Worm (Caenorhabditis elegans): Measurements from ENCODE around the gene W02B12.12.

The W02B12.12 gene

DNA sequence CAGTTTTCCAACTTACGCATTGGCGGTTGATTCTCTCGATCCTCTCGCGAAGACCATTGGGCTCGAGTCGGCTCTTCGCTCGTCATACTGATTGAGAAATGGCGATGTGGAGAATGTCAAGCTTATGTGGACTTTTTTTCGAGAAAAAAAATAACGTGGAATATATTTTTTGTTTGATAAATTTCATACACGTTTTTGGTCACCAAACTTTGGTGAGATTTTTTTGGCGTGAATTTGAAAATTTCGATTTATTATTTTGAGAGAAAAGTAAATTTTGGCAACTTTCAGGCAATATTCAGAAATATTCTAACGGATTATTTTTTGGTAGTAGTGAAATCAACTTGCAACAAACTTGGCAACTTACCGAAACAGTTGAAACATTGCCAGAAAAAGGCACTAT is at the start of gene W02B12.12:
W02B12.12 (minus strand) TSS at position 101 of the 400 bp plus-strand sequence.
- TF ChIP-seq unc-86 (tag; optimal IDR thresholded peaks at IDR 0.05) (no peak), nhr-71 (tag; optimal IDR thresholded peaks at IDR 0.05) (no peak), zag-1 (tag; optimal IDR thresholded peaks at IDR 0.05) (no peak), mef-2 (tag; optimal IDR thresholded peaks at IDR 0.05) (no peak)

DNA sequence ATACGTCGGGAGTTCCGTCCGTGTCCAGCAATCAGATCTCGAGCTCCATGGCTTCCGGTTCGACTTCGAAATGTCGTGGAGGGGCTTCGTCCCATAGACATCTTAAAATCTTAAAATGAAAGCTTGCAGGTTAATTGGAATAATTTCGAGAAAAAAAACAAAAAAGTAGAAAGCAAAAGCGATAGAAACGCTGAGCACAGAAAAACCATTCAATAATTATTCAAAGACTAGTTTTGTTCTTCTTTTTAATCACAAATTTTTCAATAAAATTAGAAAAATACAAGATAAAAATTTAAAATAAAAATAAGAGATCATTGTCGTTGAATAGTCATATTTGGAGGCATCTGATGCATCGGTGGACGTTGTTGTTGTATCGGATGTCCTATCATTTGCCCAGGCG is 48.0 kb upstream of the W02B12.12 start, which contains the start of gene age-1:
age-1 (minus strand) TSS at position 101 of the 400 bp plus-strand sequence.
- TF ChIP-seq nhr-20 (tag; optimal IDR thresholded peaks at IDR 0.05) = no peak
- no peak for TF ChIP-seq nhr-12 (tag; optimal IDR thresholded peaks at IDR 0.05)
- TF ChIP-seq nhr-19 (GFP tag; conservative IDR thresholded peaks at IDR 0.05) = no peak
- no peak for TF ChIP-seq C04F5.9 (tag; optimal IDR thresholded peaks at IDR 0.05)
- TF ChIP-seq unc-62 (GFP tag; optimal IDR thresholded peaks at IDR 0.05) = no peak
- no peak for TF ChIP-seq ztf-4 (tag; optimal IDR thresholded peaks at IDR 0.05)
- no peak for TF ChIP-seq C16A3.4 (tag; optimal IDR thresholded peaks at IDR 0.05)
- TF ChIP-seq ets-5 (GFP tag; IDR thresholded peaks at IDR 0.05) = no peak
- no peak for TF ChIP-seq efl-3 (GFP tag; optimal IDR thresholded peaks at IDR 0.05)
- TF ChIP-seq lin-39 (tag; optimal IDR thresholded peaks at IDR 0.05) = no peak
- no peak for TF ChIP-seq zip-4 (GFP tag; optimal IDR thresholded peaks at IDR 0.05)
- TF ChIP-seq egl-27 (tag; optimal IDR thresholded peaks at IDR 0.05) = no peak
- TF ChIP-seq ceh-8 (GFP tag; optimal IDR thresholded peaks at IDR 0.05) = no peak
- no peak for TF ChIP-seq swsn-7 (tag; optimal IDR thresholded peaks at IDR 0.05)
- TF ChIP-seq unc-30 (tag; optimal IDR thresholded peaks at IDR 0.05) = no peak
- no peak for TF ChIP-seq sptf-1 (tag; optimal IDR thresholded peaks at IDR 0.05)
- no peak for TF ChIP-seq ceh-82 (tag; optimal IDR thresholded peaks at IDR 0.05)
- TF ChIP-seq skn-1 (tag; optimal IDR thresholded peaks at IDR 0.05) = no peak
- TF ChIP-seq nhr-90 (tag; optimal IDR thresholded peaks at IDR 0.05; ENCODE audit: poor library complexity) = no peak
- TF ChIP-seq nhr-237 (tag; optimal IDR thresholded peaks at IDR 0.05) = no peak

DNA sequence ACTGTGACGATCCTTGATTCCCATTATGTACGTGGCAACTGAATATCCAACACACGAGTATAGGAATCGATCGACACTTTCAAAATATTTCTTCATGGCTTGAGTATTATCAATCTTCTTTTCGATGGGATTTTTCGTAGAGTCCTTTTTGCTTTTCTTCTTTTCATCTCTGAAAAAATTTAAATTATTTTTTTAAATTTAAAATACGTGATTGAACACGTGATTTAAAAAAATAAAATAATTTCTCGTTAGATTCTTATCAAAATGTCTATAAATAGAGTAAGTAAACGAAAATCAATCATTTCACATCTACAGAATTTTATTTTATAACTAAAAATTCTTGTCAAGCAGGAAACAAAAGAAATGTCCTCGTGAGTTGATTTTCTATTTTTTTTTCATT is 42.3 kb upstream of the W02B12.12 start, which contains the start of gene Y62F5A.10:
Y62F5A.10 (plus strand) TSS at position 301 of the 400 bp plus-strand sequence.
- TF ChIP-seq lin-39 (tag; optimal IDR thresholded peaks at IDR 0.05) = no peak
- no peak for TF ChIP-seq pag-3 (tag; optimal IDR thresholded peaks at IDR 0.05; ENCODE audit: borderline replicate concordance, insufficient read depth)
- TF ChIP-seq rnt-1 (tag; optimal IDR thresholded peaks at IDR 0.05) = no peak
- TF ChIP-seq sptf-1 (tag; optimal IDR thresholded peaks at IDR 0.05) = no peak
- TF ChIP-seq swsn-7 (tag; optimal IDR thresholded peaks at IDR 0.05) = no peak
- no peak for TF ChIP-seq dsc-1 (tag; optimal IDR thresholded peaks at IDR 0.05)
- no peak for TF ChIP-seq F16B12.6 (tag; optimal IDR thresholded peaks at IDR 0.05)
- no peak for TF ChIP-seq elt-2 (tag; optimal IDR thresholded peaks at IDR 0.05)
- no peak for TF ChIP-seq Y116A8C.19 (tag; optimal IDR thresholded peaks at IDR 0.05; ENCODE audit: borderline replicate concordance)
- TF ChIP-seq lin-35 (GFP tag; optimal IDR thresholded peaks at IDR 0.05) = no peak
- TF ChIP-seq unc-30 (tag; optimal IDR thresholded peaks at IDR 0.05) = no peak
- no peak for TF ChIP-seq ces-1 (GFP tag; optimal IDR thresholded peaks at IDR 0.05)

DNA sequence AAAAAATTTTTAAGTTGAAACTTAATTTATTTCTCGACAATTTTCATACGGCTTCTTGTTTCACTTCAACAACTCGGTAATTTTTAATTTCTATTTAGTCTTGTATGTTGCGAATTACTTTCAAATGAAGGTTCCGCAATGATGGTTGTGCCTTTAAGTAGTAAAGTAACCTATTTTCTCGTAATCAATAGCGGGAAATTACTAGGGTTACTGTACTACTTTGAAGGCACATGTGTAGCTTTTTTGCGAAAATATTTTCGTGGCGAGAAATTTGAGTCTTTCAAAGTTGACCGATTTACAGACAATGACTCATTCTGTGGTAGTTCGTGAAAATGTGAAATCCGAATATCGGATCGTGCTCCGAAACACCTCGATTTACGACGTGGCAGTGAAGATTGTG is 39.2 kb upstream of the W02B12.12 start, which contains the start of gene B0334.10:
B0334.10 (plus strand) TSS at position 301 of the 400 bp plus-strand sequence.
- TF ChIP-seq lin-39 (tag; optimal IDR thresholded peaks at IDR 0.05) (no peak), snu-23 (GFP tag; optimal IDR thresholded peaks at IDR 0.05) (no peak), snpc-4 (tag; optimal IDR thresholded peaks at IDR 0.05) (no peak), nhr-77 (tag; optimal IDR thresholded peaks at IDR 0.05) (no peak), ama-1 (optimal IDR thresholded peaks at IDR 0.05) (no peak), ces-1 (GFP tag; optimal IDR thresholded peaks at IDR 0.05) (no peak), nhr-90 (tag; optimal IDR thresholded peaks at IDR 0.05; ENCODE audit: poor library complexity) (no peak), nhr-28 (tag; optimal IDR thresholded peaks at IDR 0.05) (no peak), tlp-1 (tag; optimal IDR thresholded peaks at IDR 0.05) (no peak), unc-86 (tag; optimal IDR thresholded peaks at IDR 0.05) (no peak), unc-30 (tag; optimal IDR thresholded peaks at IDR 0.05) (no peak), nhr-11 (tag; optimal IDR thresholded peaks at IDR 0.05) (no peak), unc-62 (GFP tag; optimal IDR thresholded peaks at IDR 0.05) (no peak), ceh-63 (GFP tag; optimal IDR thresholded peaks at IDR 0.05) (no peak), nhr-237 (tag; optimal IDR thresholded peaks at IDR 0.05) (no peak), unc-130 (tag; optimal IDR thresholded peaks at IDR 0.05) (no peak), C04F5.9 (tag; optimal IDR thresholded peaks at IDR 0.05) (no peak)

Data from whole organism, L1 larva.